Worm (Caenorhabditis elegans): Measurements from ENCODE around the gene cutl-1.

The cutl-1 gene

ce11 chrV:13390936-13391335 lies 15.0 kb downstream of the cutl-1 start:
- TF ChIP-seq hlh-30 (tag; optimal IDR thresholded peaks at IDR 0.05; ENCODE audit: insufficient read depth) (peak; percentile 21), F44E2.7 (GFP tag; IDR thresholded peaks at IDR 0.05) (no peak), mxl-3 (GFP tag; optimal IDR thresholded peaks at IDR 0.05) (peak; percentile 20), egl-43 (GFP tag; IDR thresholded peaks at IDR 0.05) (no peak), dmd-8 (GFP tag; IDR thresholded peaks at IDR 0.05) (0 out of 2 replicates have a peak, but pooled peaks have one; percentile 46), lsy-2 (tag; optimal IDR thresholded peaks at IDR 0.05) (peak in 1 of 2 experiments; percentile 11), unc-39 (tag; optimal IDR thresholded peaks at IDR 0.05) (no peak), nhr-28 (tag; optimal IDR thresholded peaks at IDR 0.05) (peak; percentile 27)

ce11 chrV:13389454-13389853 lies 16.5 kb downstream of the cutl-1 start:
- TF ChIP-seq Y75B8A.6 (GFP tag; IDR thresholded peaks at IDR 0.05) = no peak
- peak; percentile 77 for TF ChIP-seq nhr-28 (tag; optimal IDR thresholded peaks at IDR 0.05)
- peak; percentile 2 for TF ChIP-seq mep-1 (tag; optimal IDR thresholded peaks at IDR 0.05)
- no peak for TF ChIP-seq nhr-102 (tag; optimal IDR thresholded peaks at IDR 0.05)
- TF ChIP-seq aha-1 (tag) = peak; percentile 73
- peak; percentile 25 for TF ChIP-seq nhr-25 (tag; optimal IDR thresholded peaks at IDR 0.05; ENCODE audit: borderline replicate concordance, insufficient read depth)

ce11 chrV:13388961-13389360 lies 17.0 kb downstream of the cutl-1 start:
- TF ChIP-seq ZK337.2 (GFP tag; IDR thresholded peaks at IDR 0.05) (no peak), egl-27 (tag; optimal IDR thresholded peaks at IDR 0.05) (no peak), unc-62 (GFP tag; optimal IDR thresholded peaks at IDR 0.05 in 1 of 2) (peak in 1 of 2 experiments; percentile 92), unc-62 (tag; optimal IDR thresholded peaks at IDR 0.05) (no peak), pha-4 (GFP tag; IDR thresholded peaks at IDR 0.05) (no peak), pha-4 (tag; optimal IDR thresholded peaks at IDR 0.05) (no peak), dmd-8 (GFP tag; IDR thresholded peaks at IDR 0.05) (0 out of 2 replicates have a peak, but pooled peaks have one; percentile 51), zip-2 (tag; optimal IDR thresholded peaks at IDR 0.05) (no peak), F37D6.2 (tag; optimal IDR thresholded peaks at IDR 0.05) (no peak)

ce11 chrV:13387472-13387871 lies 18.4 kb downstream of the cutl-1 start:
- no peak for TF ChIP-seq unc-62 (GFP tag; optimal IDR thresholded peaks at IDR 0.05 in 1 of 2)
- no peak for TF ChIP-seq unc-62 (tag; optimal IDR thresholded peaks at IDR 0.05)
- peak; percentile 94 for TF ChIP-seq aha-1 (tag)

ce11 chrV:13385798-13386197 lies 20.1 kb downstream of the cutl-1 start, which contains the start of gene gcy-34:
gcy-34 (minus strand) TSS chrV:13385898.
- TF ChIP-seq tag-97 (GFP tag; IDR thresholded peaks at IDR 0.05) (no peak), saeg-2 (GFP tag; IDR thresholded peaks at IDR 0.05) (no peak), lin-39 (tag; optimal IDR thresholded peaks at IDR 0.05) (no peak), arid-1 (GFP tag; conservative IDR thresholded peaks at IDR 0.05) (no peak), ztf-7 (tag; optimal IDR thresholded peaks at IDR 0.05) (no peak), mdt-29 (GFP tag; IDR thresholded peaks at IDR 0.05) (no peak), pha-4 (GFP tag; IDR thresholded peaks at IDR 0.05) (no peak), pha-4 (tag; optimal IDR thresholded peaks at IDR 0.05) (no peak), snpc-4 (tag; optimal IDR thresholded peaks at IDR 0.05) (no peak)

DNA sequence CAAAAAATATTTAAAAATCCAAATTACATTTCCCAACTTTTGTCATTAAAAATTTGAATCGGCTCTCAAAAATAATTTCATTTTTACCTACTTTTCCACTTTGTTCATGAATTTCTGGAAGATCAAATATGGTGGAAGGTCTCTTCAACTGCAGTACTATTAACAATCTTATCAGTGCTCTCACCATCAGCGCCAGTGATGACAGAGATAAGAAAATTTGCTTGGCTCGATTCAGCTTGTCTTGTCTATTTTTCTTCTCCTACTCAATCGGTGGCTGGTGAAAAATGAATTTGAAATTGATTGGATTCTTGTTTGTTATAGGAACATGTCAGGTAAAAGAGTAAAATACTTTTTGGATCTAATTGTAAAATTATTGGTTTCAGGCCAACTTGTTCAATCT lies 24.9 kb downstream of the cutl-1 start, which contains the start of gene cpz-2:
cpz-2 (plus strand) TSS at position 210 of the 400 bp plus-strand sequence.
- TF ChIP-seq nhr-6 (tag; optimal IDR thresholded peaks at IDR 0.05) = peak; percentile 46
- peak; percentile 24 for TF ChIP-seq hlh-11 (tag; optimal IDR thresholded peaks at IDR 0.05)
- TF ChIP-seq daf-16 (GFP tag; optimal IDR thresholded peaks at IDR 0.05) = no peak
- peak; percentile 57 for TF ChIP-seq daf-16 (tag; optimal IDR thresholded peaks at IDR 0.05)
- peak; percentile 38 for TF ChIP-seq nhr-28 (tag; optimal IDR thresholded peaks at IDR 0.05)
- peak; percentile 60 for TF ChIP-seq dve-1 (tag; optimal IDR thresholded peaks at IDR 0.05; ENCODE audit: insufficient read depth)
- TF ChIP-seq pqm-1 (tag; optimal IDR thresholded peaks at IDR 0.05) = peak; percentile 60
- TF ChIP-seq mxl-2 (GFP tag; conservative IDR thresholded peaks at IDR 0.05) = no peak
- TF ChIP-seq dmd-6 (GFP tag; IDR thresholded peaks at IDR 0.05) = no peak; the same call in 1 of the 2 replicates
